Fruit fly (Drosophila melanogaster): Measurements from ENCODE around the gene CG3437.

DNA sequence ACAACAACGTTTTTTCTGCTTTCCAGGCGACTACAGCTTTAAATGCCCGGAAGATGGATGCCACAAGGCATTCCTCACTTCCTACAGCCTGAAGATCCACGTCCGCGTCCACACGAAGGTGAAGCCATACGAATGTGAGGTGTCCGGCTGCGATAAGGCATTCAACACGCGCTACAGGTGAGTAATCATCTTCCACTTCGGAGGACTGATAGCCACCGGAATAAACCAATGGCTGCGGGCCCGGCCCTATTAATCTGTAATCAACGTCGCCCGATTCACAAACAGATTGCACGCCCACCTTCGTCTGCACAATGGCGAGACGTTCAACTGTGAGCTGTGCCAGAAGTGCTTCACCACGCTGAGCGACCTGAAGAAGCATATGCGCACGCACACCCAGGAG, 21.6 kb downstream of the CG3437 start:
- TF ChIP-seq psq (optimal IDR thresholded peaks at IDR 0.05) (no peak), insv (optimal IDR thresholded peaks at IDR 0.05) (no peak), Myc (optimal IDR thresholded peaks at IDR 0.05) (no peak), h (optimal IDR thresholded peaks at IDR 0.05) (no peak)

Measured in Kc167 (cell line).